Fruit fly (Drosophila melanogaster) whole organism, prepupa: ENCODE data around the gene Rab14.

Source experiments
- CG10631 ChIP-seq: fragments of 200-800 bp; sonication (Bioruptor generic); optimal IDR thresholded peaks from 2 replicates; lab custom pipeline; 2016; ENCODE audit warnings: missing biosample characterization, missing genetic modification characterization
- CG10669 ChIP-seq: fragments of 200-800 bp; sonication (Bioruptor generic); optimal IDR thresholded peaks from 3 replicates; lab custom pipeline; 2018; ENCODE audit warnings: missing biosample characterization, mild to moderate bottlenecking, missing genetic modification characterization, moderate library complexity
- CG11294 ChIP-seq: fragments of 200-800 bp; sonication (Bioruptor generic); IDR thresholded peaks from 2 replicates; pipeline ENCODE4 v1.3.6; 2022; ENCODE audit warnings: missing biosample characterization, missing genetic modification characterization
- CG11762 ChIP-seq: fragments of 200-800 bp; sonication (Bioruptor generic); optimal IDR thresholded peaks from 3 replicates; lab custom pipeline; 2016; ENCODE audit warnings: missing biosample characterization, missing genetic modification characterization; ENCODE audit not compliant: insufficient read depth
- CG11902 ChIP-seq: fragments of 200-800 bp; sonication (Bioruptor generic); optimal IDR thresholded peaks from 3 replicates; lab custom pipeline; 2016; ENCODE audit warnings: missing biosample characterization, missing genetic modification characterization
- CG15336 ChIP-seq: fragments of 200-800 bp; sonication (Bioruptor generic); IDR thresholded peaks from 2 replicates; pipeline ENCODE4 v1.3.6; 2022; ENCODE audit warnings: missing biosample characterization, missing genetic modification characterization
- CG16779 ChIP-seq: fragments of 200-800 bp; sonication (Bioruptor generic); optimal IDR thresholded peaks from 3 replicates; lab custom pipeline; 2017; ENCODE audit warnings: missing biosample characterization, mild to moderate bottlenecking, missing genetic modification characterization
- CG3032 ChIP-seq: fragments of 200-800 bp; optimal IDR thresholded peaks from 2 replicates; lab custom pipeline; 2019; ENCODE audit warnings: missing biosample characterization, mild to moderate bottlenecking, missing genetic modification characterization, moderate library complexity
- CG31627 ChIP-seq: fragments of 200-800 bp; sonication (Bioruptor generic); optimal IDR thresholded peaks from 3 replicates; lab custom pipeline; 2016; ENCODE audit warnings: missing biosample characterization, missing genetic modification characterization
- CG32006 ChIP-seq: fragments of 200-800 bp; sonication (Bioruptor generic); optimal IDR thresholded peaks from 3 replicates; lab custom pipeline; 2017; ENCODE audit warnings: missing biosample characterization, mild to moderate bottlenecking, missing genetic modification characterization
- CG3919 ChIP-seq: fragments of 200-800 bp; sonication (Bioruptor generic); optimal IDR thresholded peaks from 3 replicates; lab custom pipeline; 2016; ENCODE audit warnings: missing biosample characterization, missing genetic modification characterization
- CG4318 ChIP-seq: fragments of 200-800 bp; sonication (Bioruptor generic); optimal IDR thresholded peaks from 3 replicates; lab custom pipeline; 2017; ENCODE audit warnings: missing biosample characterization, mild to moderate bottlenecking, missing genetic modification characterization
- CG6163 ChIP-seq: fragments of 200-800 bp; sonication (Bioruptor generic); IDR thresholded peaks from 3 replicates; pipeline ENCODE4 v1.3.6; 2022; ENCODE audit warnings: missing biosample characterization, missing genetic modification characterization
- CG6276 ChIP-seq: fragments of 200-800 bp; sonication (Bioruptor generic); optimal IDR thresholded peaks from 2 replicates; lab custom pipeline; 2017; ENCODE audit warnings: missing biosample characterization, mild to moderate bottlenecking, missing genetic modification characterization
- CG6792 ChIP-seq: fragments of 200-800 bp; sonication (Bioruptor generic); optimal IDR thresholded peaks from 3 replicates; lab custom pipeline; 2016; ENCODE audit warnings: missing biosample characterization, missing genetic modification characterization
- CG6808 ChIP-seq: fragments of 200-800 bp; sonication (Bioruptor generic); optimal IDR thresholded peaks from 3 replicates; lab custom pipeline; 2017; ENCODE audit warnings: missing biosample characterization, missing genetic modification characterization, mild to moderate bottlenecking, moderate library complexity, missing genetic modification reagents
- CG8119 ChIP-seq: fragments of 200-800 bp; sonication (Bioruptor generic); IDR thresholded peaks from 3 replicates; pipeline ENCODE4 v1.3.6; 2022; ENCODE audit warnings: missing biosample characterization, missing genetic modification characterization
- CG8319 ChIP-seq: fragments of 200-800 bp; sonication (Bioruptor generic); optimal IDR thresholded peaks from 3 replicates; lab custom pipeline; 2016; ENCODE audit warnings: missing biosample characterization, missing genetic modification characterization
- Eip75B ChIP-seq: fragments of 200-800 bp; sonication (Bioruptor generic); optimal IDR thresholded peaks from 3 replicates; lab custom pipeline; 2016; ENCODE audit warnings: missing biosample characterization, missing genetic modification characterization
- Eip78C ChIP-seq: fragments of 200-800 bp; sonication (Bioruptor generic); peaks from one replicate; lab custom pipeline; 2016; ENCODE audit warnings: missing biosample characterization, missing genetic modification characterization
- Ets21C ChIP-seq: fragments of 200-800 bp; sonication (Bioruptor generic); optimal IDR thresholded peaks from 3 replicates; lab custom pipeline; 2016; ENCODE audit warnings: missing biosample characterization, missing genetic modification characterization
- Ets96B ChIP-seq: fragments of 200-800 bp; optimal IDR thresholded peaks from 2 replicates; lab custom pipeline; 2019; ENCODE audit warnings: missing biosample characterization, mild to moderate bottlenecking, missing genetic modification characterization, moderate library complexity
- Gug ChIP-seq: fragments of 200-800 bp; sonication (Bioruptor generic); IDR thresholded peaks from 2 replicates; pipeline ENCODE4 v1.3.6; 2022; ENCODE audit warnings: missing biosample characterization, missing genetic modification characterization
- Hr38 ChIP-seq: sonication (Bioruptor generic); optimal IDR thresholded peaks from 2 replicates; lab custom pipeline; 2016; ENCODE audit warnings: missing biosample characterization, missing genetic modification characterization
- Hr39 ChIP-seq: fragments of 200-800 bp; sonication (Bioruptor generic); optimal IDR thresholded peaks from 2 replicates; lab custom pipeline; 2016; ENCODE audit warnings: missing biosample characterization, missing genetic modification characterization
- Hr4 ChIP-seq: fragments of 200-800 bp; sonication (Bioruptor generic); optimal IDR thresholded peaks from 3 replicates; lab custom pipeline; 2016; ENCODE audit warnings: missing biosample characterization, missing genetic modification characterization
- Lpt ChIP-seq: fragments of 200-800 bp; sonication (Bioruptor generic); optimal IDR thresholded peaks from 3 replicates; lab custom pipeline; 2016; ENCODE audit warnings: missing biosample characterization, missing genetic modification characterization
- Met ChIP-seq: fragments of 200-800 bp; sonication (Bioruptor generic); optimal IDR thresholded peaks from 3 replicates; lab custom pipeline; 2016; ENCODE audit warnings: missing biosample characterization, missing genetic modification characterization
- OdsH ChIP-seq: fragments of 200-800 bp; sonication (Bioruptor generic); optimal IDR thresholded peaks from 3 replicates; lab custom pipeline; 2016; ENCODE audit warnings: missing biosample characterization, missing genetic modification characterization
- Smox ChIP-seq: fragments of 200-800 bp; sonication (Bioruptor generic); optimal IDR thresholded peaks from 3 replicates; lab custom pipeline; 2016; ENCODE audit warnings: missing biosample characterization, missing genetic modification characterization
- achi ChIP-seq: fragments of 200-800 bp; sonication (Bioruptor generic); optimal IDR thresholded peaks from 3 replicates; lab custom pipeline; 2016; ENCODE audit warnings: missing biosample characterization, missing genetic modification characterization
- acj6 ChIP-seq: fragments of 200-800 bp; sonication (Bioruptor generic); optimal IDR thresholded peaks from 3 replicates; lab custom pipeline; 2016; ENCODE audit warnings: missing biosample characterization, missing genetic modification characterization
- cyc ChIP-seq: fragments of 200-800 bp; sonication (Bioruptor generic); optimal IDR thresholded peaks from 3 replicates; lab custom pipeline; 2016; ENCODE audit warnings: missing biosample characterization, missing genetic modification characterization
- dac ChIP-seq: fragments of 200-800 bp; sonication (Bioruptor generic); optimal IDR thresholded peaks from 2 replicates; lab custom pipeline; 2017; ENCODE audit warnings: missing biosample characterization, mild to moderate bottlenecking, missing genetic modification characterization
- dsx ChIP-seq: fragments of 200-800 bp; optimal IDR thresholded peaks from 3 replicates; lab custom pipeline; 2019; ENCODE audit warnings: missing biosample characterization, mild to moderate bottlenecking, missing genetic modification characterization, moderate library complexity; ENCODE audit not compliant: poor library complexity, severe bottlenecking
- eg ChIP-seq: fragments of 200-800 bp; sonication (Bioruptor generic); IDR thresholded peaks from 3 replicates; pipeline ENCODE4 v1.3.6; 2022; ENCODE audit warnings: missing biosample characterization, missing genetic modification characterization
- esn ChIP-seq: fragments of 200-800 bp; sonication (Bioruptor generic); optimal IDR thresholded peaks from 2 replicates; lab custom pipeline; 2016; ENCODE audit warnings: missing biosample characterization, mild to moderate bottlenecking, missing genetic modification characterization, moderate library complexity
- pdm3 ChIP-seq: fragments of 200-800 bp; sonication (Bioruptor generic); optimal IDR thresholded peaks from 3 replicates; lab custom pipeline; 2016; ENCODE audit warnings: missing biosample characterization, missing genetic modification characterization
- salr ChIP-seq, 2 experiments: fragments of 200-800 bp; sonication (Bioruptor generic); optimal IDR thresholded peaks; 3 replicates each; lab custom pipeline; 2016 to 2018; ENCODE audit warnings: missing biosample characterization in 2 of 2, missing genetic modification characterization in 2 of 2, mild to moderate bottlenecking in 1 of 2
- svp ChIP-seq: fragments of 200-800 bp; sonication (Bioruptor generic); peaks from one replicate; lab custom pipeline; 2016; ENCODE audit warnings: missing biosample characterization, missing genetic modification characterization
- vri ChIP-seq: fragments of 200-800 bp; sonication (Bioruptor generic); optimal IDR thresholded peaks from 3 replicates; lab custom pipeline; 2016; ENCODE audit warnings: missing biosample characterization, mild to moderate bottlenecking, missing genetic modification characterization

Gene Rab14

dm6 chr2L:14400676-14401075, 45.7 kb downstream of the Rab14 start (continued):
- TF ChIP-seq Met (peak; percentile 53), Gug (GFP tag; lab: Robert Waterston, UW) (0 out of 2 replicates have a peak, but pooled peaks have one; percentile 10), achi (GFP tag; lab: Kevin White, UChicago) (peak; percentile 2), Smox (GFP tag; lab: Kevin White, UChicago) (peak; percentile 2), CG16779 (tag; lab: Kevin White, UChicago) (no peak), CG32006 (GFP tag; lab: Kevin White, UChicago) (peak; percentile 25), CG8119 (GFP tag; lab: Robert Waterston, UW) (0 out of 3 replicates have a peak, but pooled peaks have one; percentile 24), Lpt (GFP tag; lab: Kevin White, UChicago) (no peak), Eip75B (GFP tag; lab: Kevin White, UChicago) (peak; percentile 23), acj6 (peak; percentile 19), CG31627 (peak; percentile 52), Ets21C (GFP tag; lab: Kevin White, UChicago) (peak; percentile 25), svp (peak; percentile 64), pdm3 (GFP tag; lab: Kevin White, UChicago) (peak; percentile 14), Ets96B (tag; lab: Kevin White, UChicago) (peak; percentile 22), Eip78C (GFP tag; lab: Kevin White, UChicago) (peak; percentile 83), CG6276 (GFP tag; lab: Kevin White, UChicago) (no peak), esn (GFP tag; lab: Kevin White, UChicago) (peak; percentile 16), CG6808 (peak; percentile 26), CG11762 (GFP tag; lab: Kevin White, UChicago) (peak; percentile 26), CG3032 (peak; percentile 49), CG3919 (GFP tag; lab: Kevin White, UChicago) (peak; percentile 11), dsx (GFP tag; lab: Kevin White, UChicago) (peak; percentile 8), cyc (GFP tag; lab: Kevin White, UChicago) (peak; percentile 31)

dm6 chr2L:14401616-14402240, 46.8 kb downstream of the Rab14 start:
- TF ChIP-seq Lpt (GFP tag; lab: Kevin White, UChicago) (no peak), vri (GFP tag; lab: Kevin White, UChicago) (no peak), Ets96B (tag; lab: Kevin White, UChicago) (peak; percentile 4), Met (peak; percentile 17), CG6792 (GFP tag; lab: Kevin White, UChicago) (no peak), salr (GFP tag; optimal IDR thresholded peaks at IDR 0.05; lab: Kevin White, UChicago) (peak in 1 of 2 experiments; percentile 9), CG11902 (GFP tag; lab: Kevin White, UChicago) (no peak), CG10669 (GFP tag; lab: Kevin White, UChicago) (peak; percentile 5), svp (no peak), Hr4 (GFP tag; lab: Kevin White, UChicago) (peak; percentile 38), CG4318 (GFP tag; lab: Kevin White, UChicago) (peak; percentile 24), CG15336 (peak; percentile 39; the same call in 1 of the 2 replicates), Eip78C (GFP tag; lab: Kevin White, UChicago) (peak; percentile 54), CG3919 (GFP tag; lab: Kevin White, UChicago) (peak; percentile 27), CG32006 (GFP tag; lab: Kevin White, UChicago) (peak; percentile 17), Hr39 (GFP tag; lab: Kevin White, UChicago) (peak; percentile 12), CG6163 (GFP tag; lab: Robert Waterston, UW) (0 out of 3 replicates have a peak, but pooled peaks have one; percentile 22), eg (GFP tag; lab: Robert Waterston, UW) (peak; percentile 48; the same call in 1 of the 3 replicates), CG8319 (GFP tag; lab: Kevin White, UChicago) (no peak), CG11294 (no peak), OdsH (GFP tag; lab: Kevin White, UChicago) (peak; percentile 6), CG10631 (GFP tag; lab: Kevin White, UChicago) (no peak), CG3032 (peak; percentile 13), dac (GFP tag; lab: Kevin White, UChicago) (no peak), Hr38 (GFP tag; lab: Kevin White, UChicago) (no peak)
